Fruit fly (Drosophila melanogaster): ENCODE measurements around the gene jvl.

jvl gene

DNA sequence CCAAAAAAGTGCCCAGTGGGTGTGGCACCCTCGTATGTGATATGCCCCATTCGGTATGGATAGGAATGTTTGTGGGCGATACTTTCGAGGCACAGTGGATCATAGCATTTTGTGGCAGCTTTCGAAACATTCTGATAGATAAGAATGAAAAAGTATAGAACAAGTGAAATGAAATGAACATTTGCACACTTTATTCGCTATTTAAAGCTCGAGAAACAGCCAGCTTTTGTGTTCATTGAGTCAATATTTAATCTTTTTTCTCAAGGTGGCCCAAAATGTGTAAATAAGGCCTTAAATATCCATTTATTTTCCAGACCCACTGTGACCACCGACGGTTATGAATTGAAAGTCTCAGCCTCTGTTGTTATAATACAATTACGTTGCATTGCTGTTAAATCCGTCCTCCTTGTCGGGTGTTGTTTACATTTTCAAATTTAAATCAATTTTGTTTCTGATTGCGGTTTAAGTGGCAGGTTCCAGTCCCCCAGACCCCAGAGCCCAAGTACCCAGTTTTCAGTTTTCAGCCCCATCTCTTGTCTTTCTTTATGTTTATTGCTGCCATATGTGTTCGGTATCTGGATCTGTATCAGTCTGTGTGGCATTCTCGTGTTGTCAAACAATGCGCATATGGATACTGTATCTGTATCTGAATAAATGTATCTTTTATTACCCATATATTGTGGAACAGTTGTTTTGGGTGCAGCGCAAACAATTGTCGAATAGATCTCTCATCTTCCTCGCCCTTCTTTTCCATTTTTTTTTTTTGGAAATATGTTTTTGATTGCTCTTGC lies 3.2 kb downstream of the jvl start (continued):
- TF ChIP-seq CG14014 (GFP tag; IDR thresholded peaks at IDR 0.05) (no peak), CG2875 (GFP tag; optimal IDR thresholded peaks at IDR 0.05) (peak; percentile 26), Hsf (GFP tag; optimal IDR thresholded peaks at IDR 0.05) (peak; percentile 6), CG9876 (GFP tag; optimal IDR thresholded peaks at IDR 0.05) (no peak), CG9609 (GFP tag; optimal IDR thresholded peaks at IDR 0.05) (peak; percentile 19), zfh1 (GFP tag; IDR thresholded peaks at IDR 0.05) (0 out of 3 replicates have a peak, but pooled peaks have one; percentile 31), otp (GFP tag; IDR thresholded peaks at IDR 0.05) (no peak), Sox102F (GFP tag; optimal IDR thresholded peaks at IDR 0.05) (peak; percentile 51), Elba2 (GFP tag; optimal IDR thresholded peaks at IDR 0.05) (no peak), fru (optimal IDR thresholded peaks at IDR 0.05) (no peak), lbe (GFP tag; optimal IDR thresholded peaks at IDR 0.05) (no peak), crp (GFP tag; optimal IDR thresholded peaks at IDR 0.05) (no peak), oc (tag; optimal IDR thresholded peaks at IDR 0.05) (peak; percentile 6), CG3847 (GFP tag; IDR thresholded peaks at IDR 0.05) (no peak), CG11456 (GFP tag; IDR thresholded peaks at IDR 0.05) (no peak), Adf1 (GFP tag; IDR thresholded peaks at IDR 0.05) (no peak), Bdp1 (GFP tag; optimal IDR thresholded peaks at IDR 0.05) (no peak), hth (optimal IDR thresholded peaks at IDR 0.05) (no peak), H2.0 (GFP tag; IDR thresholded peaks at IDR 0.05) (no peak), lola (GFP tag; optimal IDR thresholded peaks at IDR 0.05) (peak in 1 of 3 experiments; percentile 39), CG8478 (optimal IDR thresholded peaks at IDR 0.05) (no peak), CG9932 (GFP tag; IDR thresholded peaks at IDR 0.05) (no peak), B-H2 (GFP tag; optimal IDR thresholded peaks at IDR 0.05) (no peak), CG6689 (GFP tag; IDR thresholded peaks at IDR 0.05) (0 out of 2 replicates have a peak, but pooled peaks have one; percentile 7), btn (GFP tag; optimal IDR thresholded peaks at IDR 0.05) (no peak), Rfx (GFP tag; IDR thresholded peaks at IDR 0.05) (no peak), CG11723 (GFP tag; optimal IDR thresholded peaks at IDR 0.05) (no peak), Fer3 (tag; optimal IDR thresholded peaks at IDR 0.05) (no peak), tap (tag; optimal IDR thresholded peaks at IDR 0.05) (no peak), HmgD (GFP tag; optimal IDR thresholded peaks at IDR 0.05) (no peak), crol (GFP tag; IDR thresholded peaks at IDR 0.05) (no peak), Lim3 (GFP tag; IDR thresholded peaks at IDR 0.05) (no peak), esg (GFP tag; conservative IDR thresholded peaks at IDR 0.05) (no peak), CG3281 (GFP tag; optimal IDR thresholded peaks at IDR 0.05) (no peak), usp (GFP tag; optimal IDR thresholded peaks at IDR 0.05) (no peak), pnt (GFP tag; optimal IDR thresholded peaks at IDR 0.05) (no peak), salm (tag; optimal IDR thresholded peaks at IDR 0.05) (no peak), pzg (GFP tag; optimal IDR thresholded peaks at IDR 0.05) (no peak), Hr39 (optimal IDR thresholded peaks at IDR 0.05) (no peak), MTF-1 (GFP tag; optimal IDR thresholded peaks at IDR 0.05; ENCODE audit: borderline replicate concordance) (no peak), ind (GFP tag; optimal IDR thresholded peaks at IDR 0.05) (no peak), ab (GFP tag; optimal IDR thresholded peaks at IDR 0.05) (no peak), sob (GFP tag; IDR thresholded peaks at IDR 0.05) (no peak), ken (GFP tag; IDR thresholded peaks at IDR 0.05) (no peak), pros (GFP tag; optimal IDR thresholded peaks at IDR 0.05) (no peak), CG18619 (GFP tag; optimal IDR thresholded peaks at IDR 0.05) (no peak), C15 (GFP tag; IDR thresholded peaks at IDR 0.05) (no peak), ewg (GFP tag; optimal IDR thresholded peaks at IDR 0.05) (no peak), CG4360 (GFP tag; IDR thresholded peaks at IDR 0.05) (no peak), Meics (GFP tag; optimal IDR thresholded peaks at IDR 0.05) (peak; percentile 27), vnd (GFP tag; IDR thresholded peaks at IDR 0.05; ENCODE audit: partially characterized antibody) (no peak), Awh (GFP tag; IDR thresholded peaks at IDR 0.05) (no peak)

All from whole organism, embryonic.